Fruit fly (Drosophila melanogaster) whole organism, adult: ENCODE data around the gene CG44195.
A peak's percentile ranks its signal among the peaks of the same experiment; 100 is the strongest.

Experiments
- CG11617 ChIP-seq: fragments of 200-800 bp; sonication (Bioruptor generic); optimal IDR thresholded peaks from 2 replicates; lab custom pipeline; 2017; ENCODE audit warnings: mild to moderate bottlenecking, missing biosample characterization, missing genetic modification reagents, missing genetic modification characterization
- CG12768 ChIP-seq: fragments of 200-800 bp; sonication (Bioruptor generic); optimal IDR thresholded peaks from 2 replicates; lab custom pipeline; 2017; ENCODE audit warnings: missing biosample characterization, missing genetic modification characterization, mild to moderate bottlenecking, moderate library complexity, missing genetic modification reagents
- CG14711 ChIP-seq: fragments of 200-800 bp; sonication (Bioruptor generic); optimal IDR thresholded peaks from 2 replicates; lab custom pipeline; 2018; ENCODE audit warnings: missing biosample characterization, mild to moderate bottlenecking, missing genetic modification characterization, moderate library complexity
- CG1620 ChIP-seq: fragments of 200-800 bp; sonication (Bioruptor generic); optimal IDR thresholded peaks from 2 replicates; lab custom pipeline; 2016; ENCODE audit warnings: missing biosample characterization, missing genetic modification characterization
- CG33017 ChIP-seq: fragments of 200-800 bp; sonication (Bioruptor generic); optimal IDR thresholded peaks from 2 replicates; lab custom pipeline; 2018; ENCODE audit warnings: missing biosample characterization, mild to moderate bottlenecking, missing genetic modification characterization, moderate library complexity
- CG5204 ChIP-seq: fragments of 200-800 bp; sonication (Bioruptor generic); optimal IDR thresholded peaks from 2 replicates; lab custom pipeline; 2016; ENCODE audit warnings: missing biosample characterization, missing genetic modification characterization
- CG7045 ChIP-seq: fragments of 200-800 bp; sonication (Bioruptor generic); optimal IDR thresholded peaks from 2 replicates; lab custom pipeline; 2017; ENCODE audit warnings: missing biosample characterization, mild to moderate bottlenecking, missing genetic modification characterization
- CG7101 ChIP-seq: fragments of 200-800 bp; sonication (Bioruptor generic); optimal IDR thresholded peaks from 2 replicates; lab custom pipeline; 2018; ENCODE audit warnings: missing biosample characterization, mild to moderate bottlenecking, missing genetic modification characterization, moderate library complexity
- Clk ChIP-seq: fragments of 200-800 bp; sonication (Bioruptor generic); optimal IDR thresholded peaks from 2 replicates; lab custom pipeline; 2017; ENCODE audit warnings: missing biosample characterization, missing genetic modification characterization
- Crg-1 ChIP-seq: fragments of 200-800 bp; sonication (Bioruptor generic); optimal IDR thresholded peaks from 2 replicates; lab custom pipeline; 2016; ENCODE audit warnings: missing biosample characterization, missing genetic modification characterization
- Hr96 ChIP-seq: fragments of 200-800 bp; sonication (Bioruptor generic); optimal IDR thresholded peaks from 2 replicates; lab custom pipeline; 2016; ENCODE audit warnings: missing biosample characterization, missing genetic modification characterization
- Mnt ChIP-seq: fragments of 200-800 bp; sonication (Bioruptor generic); optimal IDR thresholded peaks from 2 replicates; lab custom pipeline; 2016; ENCODE audit warnings: missing biosample characterization, mild to moderate bottlenecking, missing genetic modification characterization
- bab1 ChIP-seq: fragments of 200-800 bp; sonication (Bioruptor generic); optimal IDR thresholded peaks from 3 replicates; lab custom pipeline; 2019; ENCODE audit warnings: missing biosample characterization, mild to moderate bottlenecking, missing genetic modification characterization, moderate library complexity
- cic ChIP-seq: fragments of 200-800 bp; sonication (Bioruptor generic); optimal IDR thresholded peaks from 2 replicates; lab custom pipeline; 2017; ENCODE audit warnings: missing biosample characterization, mild to moderate bottlenecking, missing genetic modification characterization, moderate library complexity
- cnc ChIP-seq, 2 experiments: fragments of >200 bp; optimal IDR thresholded peaks; 2 replicates each; lab custom pipeline; 2017
- kay ChIP-seq: fragments of 200-800 bp; sonication (Bioruptor generic); peaks from one replicate; lab custom pipeline; 2016; ENCODE audit warnings: missing biosample characterization, missing genetic modification characterization, borderline replicate concordance
- ovo ChIP-seq: fragments of 200-800 bp; sonication (Bioruptor generic); optimal IDR thresholded peaks from 2 replicates; lab custom pipeline; 2016; ENCODE audit warnings: missing biosample characterization, missing genetic modification characterization
- pad ChIP-seq: fragments of 200-800 bp; sonication (Bioruptor generic); optimal IDR thresholded peaks from 3 replicates; lab custom pipeline; 2017; ENCODE audit warnings: missing biosample characterization, missing genetic modification characterization, mild to moderate bottlenecking, moderate library complexity, missing genetic modification reagents
- tj ChIP-seq: fragments of 200-800 bp; sonication (Bioruptor generic); optimal IDR thresholded peaks from 3 replicates; lab custom pipeline; 2017; ENCODE audit warnings: missing biosample characterization, mild to moderate bottlenecking, missing genetic modification characterization, moderate library complexity
- toe ChIP-seq: fragments of 200-800 bp; sonication (Bioruptor generic); optimal IDR thresholded peaks from 2 replicates; lab custom pipeline; 2016; ENCODE audit warnings: missing biosample characterization, missing genetic modification characterization

Gene CG44195

dm6 chr3L:7721527-7721926, 26.1 kb upstream of the CG44195 start:
- TF ChIP-seq tj (GFP tag; lab: Kevin White, UChicago) = no peak
- no peak for TF ChIP-seq ovo
- peak; percentile 4 for TF ChIP-seq CG5204 (GFP tag; lab: Kevin White, UChicago)
- no peak for TF ChIP-seq toe (GFP tag; lab: Kevin White, UChicago)
- TF ChIP-seq CG14711 = no peak
- TF ChIP-seq CG12768 (GFP tag; lab: Kevin White, UChicago) = peak; percentile 23
- TF ChIP-seq Clk = peak; percentile 8
- TF ChIP-seq CG11617 (GFP tag; lab: Kevin White, UChicago) = no peak
- peak; percentile 84 for TF ChIP-seq kay
- no peak for TF ChIP-seq pad (GFP tag; lab: Kevin White, UChicago)
- TF ChIP-seq Crg-1 (GFP tag; lab: Kevin White, UChicago) = no peak
- TF ChIP-seq Mnt (GFP tag; lab: Kevin White, UChicago) = no peak
- peak; percentile 14 for TF ChIP-seq CG7101
- peak; percentile 38 for TF ChIP-seq CG33017 (tag; lab: Kevin White, UChicago)
- no peak for TF ChIP-seq CG7045 (GFP tag; lab: Kevin White, UChicago)
- no peak for TF ChIP-seq bab1 (GFP tag; lab: Kevin White, UChicago)
- no peak for TF ChIP-seq CG1620 (GFP tag; lab: Kevin White, UChicago)
- peak; percentile 70 for TF ChIP-seq cic (GFP tag; lab: Kevin White, UChicago)
- TF ChIP-seq cnc (optimal IDR thresholded peaks at IDR 0.05; lab: Kevin White, UChicago) = no peak
- TF ChIP-seq Hr96 (GFP tag; lab: Kevin White, UChicago) = no peak

DNA sequence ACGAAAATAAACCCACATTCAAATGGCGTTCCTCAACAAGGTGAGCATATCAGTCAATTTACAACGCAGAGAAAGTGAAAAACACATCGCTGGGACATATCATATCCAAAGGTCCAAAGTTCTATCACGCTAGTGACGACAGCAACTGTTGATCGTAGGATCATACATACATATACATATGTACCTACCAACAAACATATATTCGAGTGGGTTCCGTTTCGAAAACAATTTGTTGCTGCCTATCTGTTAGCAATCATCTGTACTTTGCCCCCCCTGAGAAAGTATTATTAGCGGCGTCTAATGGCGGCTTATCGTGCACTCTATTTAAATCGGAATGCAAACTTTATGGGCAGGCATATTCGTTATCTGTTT, 23.9 kb upstream of the CG44195 start:
- TF ChIP-seq toe (GFP tag; lab: Kevin White, UChicago) (no peak), CG5204 (GFP tag; lab: Kevin White, UChicago) (peak; percentile 56), pad (GFP tag; lab: Kevin White, UChicago) (no peak), Crg-1 (GFP tag; lab: Kevin White, UChicago) (no peak), bab1 (GFP tag; lab: Kevin White, UChicago) (no peak), CG1620 (GFP tag; lab: Kevin White, UChicago) (no peak), CG12768 (GFP tag; lab: Kevin White, UChicago) (peak; percentile 67), cnc (optimal IDR thresholded peaks at IDR 0.05; lab: Kevin White, UChicago) (no peak), Clk (no peak), CG7101 (no peak), CG7045 (GFP tag; lab: Kevin White, UChicago) (no peak), kay (peak; percentile 97), CG14711 (no peak), ovo (no peak), Hr96 (GFP tag; lab: Kevin White, UChicago) (no peak), Mnt (GFP tag; lab: Kevin White, UChicago) (no peak), cic (GFP tag; lab: Kevin White, UChicago) (peak; percentile 1), CG33017 (tag; lab: Kevin White, UChicago) (no peak), tj (GFP tag; lab: Kevin White, UChicago) (peak; percentile 31), CG11617 (GFP tag; lab: Kevin White, UChicago) (no peak)

dm6 chr3L:7718561-7719417, 23.3 kb upstream of the CG44195 start, which contains the start of gene Mcad:
Gene Mcad, plus strand, starts transcription at chr3L:7719350.
- peak; percentile 79 for TF ChIP-seq tj (GFP tag; lab: Kevin White, UChicago)
- TF ChIP-seq CG12768 (GFP tag; lab: Kevin White, UChicago) = peak; percentile 96
- TF ChIP-seq toe (GFP tag; lab: Kevin White, UChicago) = peak; percentile 80
- peak; percentile 91 for TF ChIP-seq CG11617 (GFP tag; lab: Kevin White, UChicago)
- TF ChIP-seq Clk = peak; percentile 74
- TF ChIP-seq CG7045 (GFP tag; lab: Kevin White, UChicago) = peak; percentile 88
- TF ChIP-seq bab1 (GFP tag; lab: Kevin White, UChicago) = peak; percentile 95
- TF ChIP-seq cnc (optimal IDR thresholded peaks at IDR 0.05; lab: Kevin White, UChicago) = no peak
- TF ChIP-seq CG14711 = peak; percentile 83
- peak; percentile 75 for TF ChIP-seq pad (GFP tag; lab: Kevin White, UChicago)
- peak; percentile 65 for TF ChIP-seq CG5204 (GFP tag; lab: Kevin White, UChicago)
- peak; percentile 56 for TF ChIP-seq CG1620 (GFP tag; lab: Kevin White, UChicago)
- peak; percentile 83 for TF ChIP-seq cic (GFP tag; lab: Kevin White, UChicago)
- TF ChIP-seq ovo = peak; percentile 28
- TF ChIP-seq Mnt (GFP tag; lab: Kevin White, UChicago) = peak; percentile 76
- TF ChIP-seq Hr96 (GFP tag; lab: Kevin White, UChicago) = peak; percentile 45
- peak; percentile 44 for TF ChIP-seq Crg-1 (GFP tag; lab: Kevin White, UChicago)
- TF ChIP-seq CG33017 (tag; lab: Kevin White, UChicago) = peak; percentile 94
- peak; percentile 97 for TF ChIP-seq kay
- TF ChIP-seq CG7101 = peak; percentile 93

DNA sequence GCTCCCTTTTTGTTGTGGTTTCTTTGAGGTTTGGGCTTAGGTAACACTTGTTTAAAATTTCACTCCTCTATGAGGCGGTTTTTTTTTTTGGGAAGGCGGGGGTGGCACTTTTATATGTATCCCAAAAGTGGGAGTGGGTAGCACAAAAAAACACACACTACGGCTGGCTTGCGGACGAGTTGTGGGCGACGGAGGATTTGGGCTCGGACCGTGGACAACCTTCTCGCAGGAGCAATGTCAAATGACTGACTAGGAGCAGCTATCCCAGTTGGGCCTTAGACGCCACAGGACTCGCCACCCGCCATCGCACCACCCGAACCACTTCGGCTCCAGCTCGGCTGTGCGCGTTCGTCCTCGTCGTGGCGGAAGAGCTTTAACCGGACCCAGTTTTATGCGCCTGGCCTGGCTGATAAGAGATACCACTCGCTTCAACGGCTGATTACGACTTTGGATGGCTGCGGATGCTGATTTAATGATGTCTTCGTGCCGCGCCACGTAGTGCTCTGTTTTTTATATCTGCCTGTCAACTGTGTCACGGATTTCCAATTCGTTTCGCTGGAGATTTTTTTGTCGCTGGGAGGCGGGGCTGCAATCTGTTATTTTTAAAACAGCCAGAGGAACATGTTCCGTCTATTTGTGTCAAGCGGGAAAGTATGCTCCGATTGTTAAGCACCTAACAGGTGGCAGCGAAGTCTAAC, 22.6 kb upstream of the CG44195 start, which contains the start of gene Ank2:
Gene Ank2 (minus strand): TSS at position 533 of the 698 bp plus-strand sequence.
- no peak for TF ChIP-seq CG11617 (GFP tag; lab: Kevin White, UChicago)
- no peak for TF ChIP-seq cnc (optimal IDR thresholded peaks at IDR 0.05; lab: Kevin White, UChicago)
- no peak for TF ChIP-seq pad (GFP tag; lab: Kevin White, UChicago)
- no peak for TF ChIP-seq Crg-1 (GFP tag; lab: Kevin White, UChicago)
- TF ChIP-seq kay = no peak
- TF ChIP-seq CG7101 = no peak
- TF ChIP-seq CG33017 (tag; lab: Kevin White, UChicago) = no peak
- no peak for TF ChIP-seq cic (GFP tag; lab: Kevin White, UChicago)
- no peak for TF ChIP-seq ovo
- no peak for TF ChIP-seq Clk
